Fruit fly (Drosophila melanogaster): Measurements from ENCODE around the gene stx.

Gene stx

DNA sequence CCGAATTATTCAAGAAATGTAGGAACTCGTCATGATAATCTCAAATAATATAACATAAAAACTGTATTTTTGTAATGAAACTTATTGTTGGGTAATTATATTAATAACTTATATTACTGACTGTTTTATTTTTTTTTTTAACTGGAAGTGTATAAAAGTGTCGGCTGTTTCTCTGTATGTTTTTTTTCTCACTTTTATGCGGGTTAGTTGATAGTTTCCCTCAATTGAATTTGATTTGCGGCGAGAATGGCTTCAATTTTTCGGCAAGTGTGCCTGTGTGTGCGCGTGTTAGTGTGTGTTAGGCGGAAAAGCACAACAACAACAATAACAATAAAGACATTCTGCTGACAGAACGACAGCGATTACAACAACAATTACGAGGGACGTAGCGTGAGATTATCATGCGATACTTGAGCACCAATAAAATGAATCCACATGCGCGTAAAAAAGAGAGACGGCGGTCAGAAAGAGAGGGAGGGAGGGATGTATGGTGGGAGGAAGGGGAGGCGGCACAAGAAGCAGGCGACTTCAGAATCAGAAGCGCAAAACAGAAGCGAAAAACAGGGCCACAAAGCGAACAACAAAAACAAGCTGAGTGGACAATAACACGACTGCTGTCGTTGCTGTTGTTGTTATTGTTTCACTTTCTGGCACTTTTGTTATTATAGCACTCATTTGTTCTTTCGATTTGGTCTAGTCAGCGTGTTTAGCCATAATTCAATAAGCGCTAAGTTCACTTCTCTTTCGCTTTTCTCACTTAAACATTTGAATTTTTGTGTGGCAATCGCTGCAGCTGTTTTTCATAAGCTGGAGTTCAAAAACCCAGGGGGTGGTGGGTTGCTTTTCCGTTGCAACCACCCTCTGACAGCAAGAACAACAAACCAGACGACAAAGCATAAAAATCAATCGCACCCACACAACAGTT is 18.5 kb upstream of the stx start (continued):
- TF ChIP-seq ase (GFP tag; IDR thresholded peaks at IDR 0.05) = no peak
- peak; percentile 73 for TF ChIP-seq Adf1 (GFP tag; IDR thresholded peaks at IDR 0.05)
- TF ChIP-seq Ets65A (GFP tag) = no peak
- no peak for TF ChIP-seq CG31365 (tag; optimal IDR thresholded peaks at IDR 0.05)
- peak; percentile 18 for TF ChIP-seq CG10979 (tag; optimal IDR thresholded peaks at IDR 0.05)
- TF ChIP-seq CG4282 (GFP tag; optimal IDR thresholded peaks at IDR 0.05) = no peak
- peak in 1 of 2 experiments; percentile 1 for TF ChIP-seq dpn (GFP tag; optimal IDR thresholded peaks at IDR 0.05)
- peak; percentile 97 for TF ChIP-seq crol (GFP tag; IDR thresholded peaks at IDR 0.05)
- TF ChIP-seq Hand (GFP tag; optimal IDR thresholded peaks at IDR 0.05) = peak; percentile 7
- peak; percentile 28 for TF ChIP-seq gro (GFP tag; optimal IDR thresholded peaks at IDR 0.05)
- TF ChIP-seq CG9727 (GFP tag; optimal IDR thresholded peaks at IDR 0.05) = peak; percentile 59
- TF ChIP-seq amos (GFP tag; IDR thresholded peaks at IDR 0.05; ENCODE audit: partially characterized antibody) = peak; percentile 20; the same call in 1 of the 2 replicates
- TF ChIP-seq jing (GFP tag; optimal IDR thresholded peaks at IDR 0.05) = no peak
- peak; percentile 61 for TF ChIP-seq Meics (GFP tag; optimal IDR thresholded peaks at IDR 0.05)
- peak; percentile 97 for TF ChIP-seq D19A (tag; optimal IDR thresholded peaks at IDR 0.05)
- no peak for TF ChIP-seq Bteb2 (GFP tag; optimal IDR thresholded peaks at IDR 0.05)
- no peak for TF ChIP-seq caup (GFP tag; optimal IDR thresholded peaks at IDR 0.05; ENCODE audit: severe bottlenecking)
- TF ChIP-seq tup (GFP tag; optimal IDR thresholded peaks at IDR 0.05) = no peak
- TF ChIP-seq CG10654 (GFP tag; optimal IDR thresholded peaks at IDR 0.05) = no peak
- peak; percentile 11 for TF ChIP-seq BEAF-32 (GFP tag; optimal IDR thresholded peaks at IDR 0.05)
- TF ChIP-seq onecut (GFP tag; IDR thresholded peaks at IDR 0.05) = 0 out of 2 replicates have a peak, but pooled peaks have one; percentile 4
- TF ChIP-seq CG10543 (GFP tag; optimal IDR thresholded peaks at IDR 0.05) = peak; percentile 70
- no peak for TF ChIP-seq CG10209 (GFP tag; optimal IDR thresholded peaks at IDR 0.05)
- TF ChIP-seq br (optimal IDR thresholded peaks at IDR 0.05) = no peak
- no peak for TF ChIP-seq CG18764 (GFP tag; optimal IDR thresholded peaks at IDR 0.05)
- peak; percentile 46 for TF ChIP-seq Xbp1 (GFP tag; optimal IDR thresholded peaks at IDR 0.05)
- TF ChIP-seq Jarid2 (GFP tag; optimal IDR thresholded peaks at IDR 0.05) = no peak
- TF ChIP-seq lab (GFP tag; optimal IDR thresholded peaks at IDR 0.05) = peak; percentile 55
- no peak for TF ChIP-seq chif (GFP tag; optimal IDR thresholded peaks at IDR 0.05)
- peak; percentile 47 for TF ChIP-seq CG12391 (tag; optimal IDR thresholded peaks at IDR 0.05)
- peak; percentile 24; the same call in 1 of the 2 replicates for TF ChIP-seq Bgb (GFP tag; IDR thresholded peaks at IDR 0.05; ENCODE audit: partially characterized antibody)
- TF ChIP-seq CG12236 (GFP tag; optimal IDR thresholded peaks at IDR 0.05) = no peak
- peak; percentile 13 for TF ChIP-seq Hr3 (GFP tag; optimal IDR thresholded peaks at IDR 0.05)
- TF ChIP-seq CG30403 (GFP tag; optimal IDR thresholded peaks at IDR 0.05) = peak; percentile 44
- TF ChIP-seq Deaf1 (tag; optimal IDR thresholded peaks at IDR 0.05) = peak; percentile 6
- TF ChIP-seq fd96Cb (tag; optimal IDR thresholded peaks at IDR 0.05) = peak; percentile 26
- peak; percentile 6 for TF ChIP-seq sqz (GFP tag; optimal IDR thresholded peaks at IDR 0.05)
- peak; percentile 21 for TF ChIP-seq CG9437 (GFP tag; optimal IDR thresholded peaks at IDR 0.05)
- TF ChIP-seq prd (optimal IDR thresholded peaks at IDR 0.05) = no peak
- 0 out of 3 replicates have a peak, but pooled peaks have one; percentile 28 for TF ChIP-seq prd (GFP tag; IDR thresholded peaks at IDR 0.05)
- TF ChIP-seq Doc2 (GFP tag; IDR thresholded peaks at IDR 0.05) = no peak
- TF ChIP-seq Sin3A (optimal IDR thresholded peaks at IDR 0.05) = no peak
- TF ChIP-seq phol (tag; optimal IDR thresholded peaks at IDR 0.05) = peak; percentile 20
- TF ChIP-seq CG18599 (GFP tag; optimal IDR thresholded peaks at IDR 0.05) = peak; percentile 66
- TF ChIP-seq inv (GFP tag; IDR thresholded peaks at IDR 0.05; ENCODE audit: partially characterized antibody) = no peak
- no peak for TF ChIP-seq D19B (GFP tag; optimal IDR thresholded peaks at IDR 0.05)
- TF ChIP-seq psq (GFP tag; optimal IDR thresholded peaks at IDR 0.05) = peak; percentile 88
- peak; percentile 83 for TF ChIP-seq gcm (GFP tag; optimal IDR thresholded peaks at IDR 0.05)

Measured in whole organism, embryonic.